Fruit fly (Drosophila melanogaster) whole organism, embryonic: ENCODE data around the gene CG43051.

Source experiments
- ATbp ChIP-seq: fragments of 200-800 bp; sonication (Bioruptor generic); optimal IDR thresholded peaks from 2 replicates; lab custom pipeline; 2017; ENCODE audit warnings: missing biosample characterization, mild to moderate bottlenecking, missing genetic modification characterization, missing genetic modification reagents
- Aef1 ChIP-seq: fragments of 200-800 bp; sonication (Bioruptor generic); IDR thresholded peaks from 3 replicates; pipeline ENCODE4 v1.3.6; 2022; ENCODE audit warnings: missing biosample characterization, missing genetic modification characterization
- Asciz ChIP-seq: fragments of 200-800 bp; sonication (Bioruptor generic); optimal IDR thresholded peaks from 2 replicates; lab custom pipeline; 2017; ENCODE audit warnings: missing biosample characterization, mild to moderate bottlenecking, missing genetic modification characterization, missing genetic modification reagents
- Atf-2 ChIP-seq: fragments of 200-800 bp; sonication (Bioruptor generic); optimal IDR thresholded peaks from 2 replicates; lab custom pipeline; 2016; ENCODE audit warnings: missing biosample characterization, missing genetic modification characterization
- B-H2 ChIP-seq: fragments of 200-800 bp; sonication (Bioruptor generic); optimal IDR thresholded peaks from 2 replicates; lab custom pipeline; 2018; ENCODE audit warnings: missing biosample characterization, mild to moderate bottlenecking, missing genetic modification characterization
- CG1024 ChIP-seq: fragments of 200-800 bp; sonication (Bioruptor generic); IDR thresholded peaks from 2 replicates; pipeline ENCODE4 v1.3.6; 2022; ENCODE audit warnings: missing biosample characterization, missing genetic modification characterization
- CG10274 ChIP-seq: fragments of 200-800 bp; sonication (Bioruptor generic); optimal IDR thresholded peaks from 3 replicates; lab custom pipeline; 2017; ENCODE audit warnings: missing biosample characterization, mild to moderate bottlenecking, missing genetic modification characterization
- CG12219 ChIP-seq: fragments of 200-800 bp; sonication (Bioruptor generic); optimal IDR thresholded peaks from 3 replicates; lab custom pipeline; 2018; ENCODE audit warnings: missing biosample characterization, mild to moderate bottlenecking, missing genetic modification characterization
- CG15696 ChIP-seq: fragments of 200-800 bp; sonication (Bioruptor generic); optimal IDR thresholded peaks from 2 replicates; lab custom pipeline; 2019; ENCODE audit warnings: missing biosample characterization, mild to moderate bottlenecking, missing genetic modification characterization, moderate library complexity
- CG17186 ChIP-seq: fragments of 200-800 bp; sonication (Bioruptor generic); optimal IDR thresholded peaks from 3 replicates; lab custom pipeline; 2017; ENCODE audit warnings: missing biosample characterization, missing genetic modification reagents, missing genetic modification characterization
- CG17568 ChIP-seq: fragments of 200-800 bp; sonication (Bioruptor generic); optimal IDR thresholded peaks from 2 replicates; lab custom pipeline; 2018; ENCODE audit warnings: missing biosample characterization, mild to moderate bottlenecking, missing genetic modification characterization, moderate library complexity
- CG2199 ChIP-seq: fragments of 200-800 bp; sonication (Bioruptor generic); IDR thresholded peaks from 3 replicates; pipeline ENCODE4 v1.3.6; 2022; ENCODE audit warnings: missing biosample characterization, missing genetic modification characterization
- CG2202 ChIP-seq: fragments of 200-800 bp; sonication (Bioruptor generic); optimal IDR thresholded peaks from 2 replicates; lab custom pipeline; 2018; ENCODE audit warnings: missing biosample characterization, mild to moderate bottlenecking, missing genetic modification characterization
- CG31441 ChIP-seq: fragments of 200-800 bp; sonication (Bioruptor generic); IDR thresholded peaks from 2 replicates; pipeline ENCODE4 v1.3.6; 2022; ENCODE audit warnings: missing biosample characterization, missing genetic modification characterization
- CG4328 ChIP-seq: fragments of 200-800 bp; sonication (Bioruptor generic); optimal IDR thresholded peaks from 3 replicates; lab custom pipeline; 2017; ENCODE audit warnings: missing biosample characterization, missing genetic modification reagents, missing genetic modification characterization
- CG4820 ChIP-seq: fragments of 200-800 bp; sonication (Bioruptor generic); optimal IDR thresholded peaks from 3 replicates; lab custom pipeline; 2016; ENCODE audit warnings: missing biosample characterization, missing genetic modification characterization
- CG6254 ChIP-seq: fragments of 200-800 bp; sonication (Bioruptor generic); optimal IDR thresholded peaks from 3 replicates; lab custom pipeline; 2017; ENCODE audit warnings: mild to moderate bottlenecking, missing biosample characterization, missing genetic modification reagents, missing genetic modification characterization
- CG8290 ChIP-seq, 3 experiments: fragments of 200-800 bp; sonication (Bioruptor generic); optimal IDR thresholded peaks; 2 replicates each; lab custom pipeline; 2016 to 2019; ENCODE audit warnings: missing biosample characterization in 3 of 3, missing genetic modification characterization in 3 of 3, mild to moderate bottlenecking in 2 of 3, moderate library complexity in 1 of 3
- CG9876 ChIP-seq: fragments of 200-800 bp; sonication (Bioruptor generic); optimal IDR thresholded peaks from 2 replicates; lab custom pipeline; 2016; ENCODE audit warnings: missing biosample characterization, missing genetic modification characterization
- CG9932 ChIP-seq: fragments of 200-800 bp; sonication (Bioruptor generic); IDR thresholded peaks from 2 replicates; pipeline ENCODE4 v1.3.6; 2022; ENCODE audit warnings: missing biosample characterization, missing genetic modification characterization
- Chrac-16 ChIP-seq: fragments of 200-800 bp; sonication (Bioruptor generic); optimal IDR thresholded peaks from 3 replicates; lab custom pipeline; 2016; ENCODE audit warnings: missing biosample characterization, missing genetic modification characterization
- CkIIα-i1 ChIP-seq: fragments of 200-800 bp; sonication (Bioruptor generic); IDR thresholded peaks from 2 replicates; pipeline ENCODE4 v1.3.6; 2022; ENCODE audit warnings: missing biosample characterization, missing genetic modification characterization
- CoRest ChIP-seq: fragments of 200-800 bp; sonication (Bioruptor generic); optimal IDR thresholded peaks from 3 replicates; lab custom pipeline; 2018; ENCODE audit warnings: missing biosample characterization, mild to moderate bottlenecking, missing genetic modification characterization, moderate library complexity
- D19B ChIP-seq: fragments of 200-800 bp; sonication (Bioruptor generic); optimal IDR thresholded peaks from 2 replicates; lab custom pipeline; 2017; ENCODE audit warnings: missing biosample characterization, mild to moderate bottlenecking, missing genetic modification characterization
- E2f2 ChIP-seq: fragments of 200-800 bp; sonication (Bioruptor generic); IDR thresholded peaks from 2 replicates; pipeline ENCODE4 v1.3.6; 2022; ENCODE audit warnings: missing biosample characterization, missing genetic modification characterization
- Fer3 ChIP-seq: fragments of 200-800 bp; sonication (Bioruptor generic); optimal IDR thresholded peaks from 2 replicates; lab custom pipeline; 2018; ENCODE audit warnings: missing biosample characterization, mild to moderate bottlenecking, missing genetic modification characterization, moderate library complexity
- HLH4C ChIP-seq: fragments of 200-800 bp; sonication (Bioruptor generic); IDR thresholded peaks from 3 replicates; pipeline ENCODE4 v1.3.6; 2022; ENCODE audit warnings: missing biosample characterization, missing genetic modification characterization; ENCODE audit not compliant: partially characterized antibody
- Hr3 ChIP-seq: fragments of 200-800 bp; sonication (Bioruptor generic); optimal IDR thresholded peaks from 3 replicates; lab custom pipeline; 2016; ENCODE audit warnings: missing biosample characterization, missing genetic modification characterization
- MBD-R2 ChIP-seq: fragments of 200-800 bp; sonication (Bioruptor generic); IDR thresholded peaks from 2 replicates; pipeline ENCODE4 v1.3.6; 2022; ENCODE audit warnings: missing biosample characterization, missing genetic modification characterization
- Mrtf ChIP-seq: fragments of 200-800 bp; sonication (Bioruptor generic); IDR thresholded peaks from 3 replicates; pipeline ENCODE4 v1.3.6; 2022; ENCODE audit warnings: missing biosample characterization, missing genetic modification characterization
- Sox100B ChIP-seq: fragments of 200-800 bp; sonication (Bioruptor generic); optimal IDR thresholded peaks from 3 replicates; lab custom pipeline; 2018; ENCODE audit warnings: missing biosample characterization, mild to moderate bottlenecking, missing genetic modification characterization
- Trl ChIP-seq, 3 experiments: fragments of >200 bp in 2 of 3; fragments of 200-800 bp in 1 of 3; sonication (Bioruptor generic) in 1 of 3; optimal IDR thresholded peaks; 2 replicates in 1 of 3; 3 replicates in 2 of 3; lab custom pipeline; 2016 to 2017; ENCODE audit warnings: missing biosample characterization in 1 of 3, missing genetic modification characterization in 1 of 3
- Xbp1 ChIP-seq: fragments of 200-800 bp; sonication (Bioruptor generic); optimal IDR thresholded peaks from 3 replicates; lab custom pipeline; 2016; ENCODE audit warnings: missing biosample characterization, mild to moderate bottlenecking, missing genetic modification characterization
- YL-1 ChIP-seq: fragments of 200-800 bp; sonication (Bioruptor generic); optimal IDR thresholded peaks from 3 replicates; lab custom pipeline; 2017; ENCODE audit warnings: missing biosample characterization, mild to moderate bottlenecking, missing genetic modification characterization
- chn ChIP-seq: fragments of 200-800 bp; sonication (Bioruptor generic); optimal IDR thresholded peaks from 2 replicates; lab custom pipeline; 2016; ENCODE audit warnings: missing biosample characterization, missing genetic modification characterization
- dimm ChIP-seq: fragments of 200-800 bp; sonication (Bioruptor generic); IDR thresholded peaks from 2 replicates; pipeline ENCODE4 v1.3.6; 2022; ENCODE audit warnings: missing biosample characterization, missing genetic modification characterization
- eyg ChIP-seq: fragments of 200-800 bp; sonication (Bioruptor generic); optimal IDR thresholded peaks from 3 replicates; lab custom pipeline; 2016; ENCODE audit warnings: missing biosample characterization, missing genetic modification characterization
- grn ChIP-seq: fragments of 200-800 bp; sonication (Bioruptor generic); optimal IDR thresholded peaks from 3 replicates; lab custom pipeline; 2017; ENCODE audit warnings: missing biosample characterization, missing genetic modification characterization
- gt ChIP-seq: fragments of 200-800 bp; sonication (Bioruptor generic); IDR thresholded peaks from 2 replicates; pipeline ENCODE4 v1.3.6; 2022; ENCODE audit warnings: missing biosample characterization, missing genetic modification characterization
- h ChIP-seq: fragments of >200 bp; optimal IDR thresholded peaks from 2 replicates; lab custom pipeline; 2017
- lilli ChIP-seq: fragments of 200-800 bp; sonication (Bioruptor generic); optimal IDR thresholded peaks from 3 replicates; lab custom pipeline; 2016; ENCODE audit warnings: missing biosample characterization, missing genetic modification characterization
- pb ChIP-seq: fragments of 200-800 bp; sonication (Bioruptor generic); optimal IDR thresholded peaks from 3 replicates; lab custom pipeline; 2016; ENCODE audit warnings: missing biosample characterization, missing genetic modification characterization
- pita ChIP-seq: fragments of 200-800 bp; sonication (Bioruptor generic); optimal IDR thresholded peaks from 2 replicates; lab custom pipeline; 2017; ENCODE audit warnings: missing biosample characterization, mild to moderate bottlenecking, missing genetic modification characterization
- sc ChIP-seq, 3 experiments: fragments of >200 bp in 2 of 3; fragments of 200-800 bp in 1 of 3; sonication (Bioruptor generic) in 1 of 3; optimal IDR thresholded peaks; 2 replicates in 2 of 3; 3 replicates in 1 of 3; lab custom pipeline; 2017; ENCODE audit warnings: mild to moderate bottlenecking in 1 of 3, missing biosample characterization in 1 of 3, missing genetic modification characterization in 1 of 3, missing genetic modification reagents in 1 of 3
- sens-2 ChIP-seq: fragments of 200-800 bp; sonication (Bioruptor generic); IDR thresholded peaks from 2 replicates; pipeline ENCODE4 v1.3.6; 2022; ENCODE audit warnings: missing biosample characterization, missing genetic modification characterization
- ssp ChIP-seq: fragments of 200-800 bp; sonication (Bioruptor generic); IDR thresholded peaks from 2 replicates; pipeline ENCODE4 v1.3.6; 2022; ENCODE audit warnings: missing biosample characterization, missing genetic modification characterization
- sug ChIP-seq: fragments of 200-800 bp; optimal IDR thresholded peaks from 2 replicates; lab custom pipeline; 2019; ENCODE audit warnings: missing biosample characterization, mild to moderate bottlenecking, missing genetic modification characterization, moderate library complexity
- tin ChIP-seq: fragments of 200-800 bp; sonication (Bioruptor generic); optimal IDR thresholded peaks from 3 replicates; lab custom pipeline; 2016; ENCODE audit warnings: missing biosample characterization, missing genetic modification characterization
- vvl ChIP-seq: fragments of 200-800 bp; sonication (Bioruptor generic); IDR thresholded peaks from 2 replicates; pipeline ENCODE4 v1.3.6; 2022; ENCODE audit warnings: missing biosample characterization, missing genetic modification characterization
- zf30C ChIP-seq: fragments of 200-800 bp; sonication (Bioruptor generic); optimal IDR thresholded peaks from 3 replicates; lab custom pipeline; 2018; ENCODE audit warnings: missing biosample characterization, mild to moderate bottlenecking, missing genetic modification characterization
- zfh2 ChIP-seq: fragments of 200-800 bp; sonication (Bioruptor generic); optimal IDR thresholded peaks from 2 replicates; lab custom pipeline; 2016; ENCODE audit warnings: missing biosample characterization, missing genetic modification characterization

CG43051 gene

dm6 chr2L:12520254-12520653, 12.5 kb downstream of the CG43051 start (continued):
- no peak for TF ChIP-seq MBD-R2
- TF ChIP-seq sc (optimal IDR thresholded peaks at IDR 0.05; lab: Kevin White, UChicago) = no peak
- TF ChIP-seq sc (GFP tag; optimal IDR thresholded peaks at IDR 0.05; lab: Kevin White, UChicago) = no peak
- TF ChIP-seq ssp (GFP tag; lab: Robert Waterston, UW) = no peak
- TF ChIP-seq ATbp = no peak
- TF ChIP-seq pb (GFP tag; lab: Kevin White, UChicago) = no peak
- TF ChIP-seq eyg (GFP tag; lab: Kevin White, UChicago) = no peak
- no peak for TF ChIP-seq h (lab: Kevin White, UChicago)
- TF ChIP-seq pita (GFP tag; lab: Kevin White, UChicago) = peak; percentile 92
- TF ChIP-seq CG31441 = no peak
- no peak for TF ChIP-seq CG6254 (GFP tag; lab: Kevin White, UChicago)
- TF ChIP-seq sug (tag; lab: Kevin White, UChicago) = peak; percentile 12
- no peak for TF ChIP-seq chn (GFP tag; lab: Kevin White, UChicago)
- TF ChIP-seq lilli (GFP tag; lab: Kevin White, UChicago) = no peak
- TF ChIP-seq vvl (GFP tag; lab: Robert Waterston, UW) = no peak
- TF ChIP-seq dimm = no peak
- no peak for TF ChIP-seq tin
- peak; percentile 15 for TF ChIP-seq CG9876 (GFP tag; lab: Kevin White, UChicago)
- no peak for TF ChIP-seq CG10274
- no peak for TF ChIP-seq sens-2 (GFP tag; lab: Robert Waterston, UW)
- TF ChIP-seq Chrac-16 (GFP tag; lab: Kevin White, UChicago) = no peak
- no peak for TF ChIP-seq Hr3 (GFP tag; lab: Kevin White, UChicago)
- TF ChIP-seq zfh2 (GFP tag; lab: Kevin White, UChicago) = no peak
- no peak for TF ChIP-seq D19B (GFP tag; lab: Kevin White, UChicago)
- TF ChIP-seq B-H2 (GFP tag; lab: Kevin White, UChicago) = peak; percentile 6
- TF ChIP-seq Fer3 = no peak
- no peak for TF ChIP-seq CG17568
- no peak for TF ChIP-seq CG4328 (GFP tag; lab: Kevin White, UChicago)
- TF ChIP-seq CG17186 = no peak
- no peak for TF ChIP-seq Sox100B (GFP tag; lab: Kevin White, UChicago)
- peak; percentile 35 for TF ChIP-seq CG8290 (GFP tag; optimal IDR thresholded peaks at IDR 0.05; lab: Kevin White, UChicago)
- TF ChIP-seq CG8290 (tag; optimal IDR thresholded peaks at IDR 0.05; lab: Kevin White, UChicago) = peak in 1 of 2 experiments; percentile 71
- TF ChIP-seq zf30C = no peak
- TF ChIP-seq YL-1 (GFP tag; lab: Kevin White, UChicago) = no peak
- no peak for TF ChIP-seq Xbp1 (GFP tag; lab: Kevin White, UChicago)
- TF ChIP-seq Mrtf (GFP tag; lab: Robert Waterston, UW) = no peak
- TF ChIP-seq CG15696 (tag; lab: Kevin White, UChicago) = no peak
- TF ChIP-seq Asciz (GFP tag; lab: Kevin White, UChicago) = no peak
- TF ChIP-seq CoRest (tag; lab: Kevin White, UChicago) = peak; percentile 37
- no peak for TF ChIP-seq CkIIα-i1 (GFP tag; lab: Robert Waterston, UW)
- no peak for TF ChIP-seq Atf-2 (GFP tag; lab: Kevin White, UChicago)
- no peak; the same call in 2 of the 3 replicates for TF ChIP-seq HLH4C (GFP tag; lab: Robert Waterston, UW)
- no peak for TF ChIP-seq gt (GFP tag; lab: Robert Waterston, UW)
- no peak for TF ChIP-seq CG4820
- TF ChIP-seq CG9932 (GFP tag; lab: Robert Waterston, UW) = peak; percentile 32; the same call in 1 of the 2 replicates
- no peak for TF ChIP-seq CG2202
- TF ChIP-seq CG1024 (GFP tag; lab: Robert Waterston, UW) = no peak
- no peak for TF ChIP-seq CG12219
- no peak for TF ChIP-seq Trl (optimal IDR thresholded peaks at IDR 0.05; lab: Kevin White, UChicago)
- no peak for TF ChIP-seq Trl (GFP tag; optimal IDR thresholded peaks at IDR 0.05; lab: Kevin White, UChicago)
- no peak for TF ChIP-seq grn (GFP tag; lab: Kevin White, UChicago)
- TF ChIP-seq Aef1 (GFP tag; lab: Robert Waterston, UW) = no peak
- peak; percentile 98 for TF ChIP-seq E2f2 (GFP tag; lab: Robert Waterston, UW)
- 0 out of 3 replicates have a peak, but pooled peaks have one; percentile 32 for TF ChIP-seq CG2199 (GFP tag; lab: Robert Waterston, UW)
